ENCODE assay signal across 5 worm cellular contexts in genomic region chrV:8500348-8500747, ce11.
A peak's percentile ranks its signal among the peaks of the same experiment; 100 is the strongest.
TF ChIP-seq lines count a peak whose summit lies in the region.

No protein-coding gene starts in this region.

TF ChIP-seq in whole organism, L1 larva, 84 proteins besides CTCF, POLR2A, EP300 and RAD21 (continues in another document):
- no peak for TF ChIP-seq sptf-1 (tag; optimal IDR thresholded peaks at IDR 0.05; lab: Kevin White, UChicago)
- TF ChIP-seq pag-3 (tag; optimal IDR thresholded peaks at IDR 0.05; lab: Kevin White, UChicago; ENCODE audit: borderline replicate concordance, insufficient read depth): peak; percentile 39
- peak; percentile 97 for TF ChIP-seq nhr-47 (tag; optimal IDR thresholded peaks at IDR 0.05; lab: Kevin White, UChicago)
- TF ChIP-seq nhr-28 (tag; optimal IDR thresholded peaks at IDR 0.05; lab: Kevin White, UChicago): no peak
- TF ChIP-seq skn-1 (tag; optimal IDR thresholded peaks at IDR 0.05; lab: Kevin White, UChicago): peak; percentile 62
- peak; percentile 73 to 81 for TF ChIP-seq efl-1 (optimal IDR thresholded peaks at IDR 0.05; lab: Kevin White, UChicago)
- peak; percentile 62 to 98 for TF ChIP-seq efl-1 (GFP tag; optimal IDR thresholded peaks at IDR 0.05 in 1 of 2; lab: Kevin White, UChicago)
- peak; percentile 59 for TF ChIP-seq ama-1 (optimal IDR thresholded peaks at IDR 0.05; lab: Kevin White, UChicago)
- peak; percentile 91 for TF ChIP-seq irx-1 (tag; optimal IDR thresholded peaks at IDR 0.05; lab: Kevin White, UChicago)
- TF ChIP-seq sox-4 (tag; optimal IDR thresholded peaks at IDR 0.05; lab: Kevin White, UChicago): peak; percentile 90
- peak; percentile 33 for TF ChIP-seq blmp-1 (tag; optimal IDR thresholded peaks at IDR 0.05; lab: Kevin White, UChicago)
- no peak for TF ChIP-seq zag-1 (tag; optimal IDR thresholded peaks at IDR 0.05; lab: Kevin White, UChicago)
- TF ChIP-seq mep-1 (tag; optimal IDR thresholded peaks at IDR 0.05; lab: Kevin White, UChicago): peak; percentile 93
- peak in 1 of 2 experiments; percentile 34 for TF ChIP-seq egl-27 (tag; optimal IDR thresholded peaks at IDR 0.05; lab: Kevin White, UChicago)
- TF ChIP-seq nhr-20 (tag; optimal IDR thresholded peaks at IDR 0.05; lab: Kevin White, UChicago): peak; percentile 93
- peak; percentile 93 for TF ChIP-seq tbx-2 (tag; optimal IDR thresholded peaks at IDR 0.05; lab: Kevin White, UChicago)
- peak; percentile 96 for TF ChIP-seq snu-23 (GFP tag; optimal IDR thresholded peaks at IDR 0.05; lab: Kevin White, UChicago)
- peak; percentile 95 for TF ChIP-seq nhr-85 (tag; lab: Kevin White, UChicago)

TF ChIP-seq in whole organism, L3 larva, 47 proteins besides CTCF, POLR2A, EP300 and RAD21 (continues in another document):
- TF ChIP-seq fkh-10 (GFP tag; optimal IDR thresholded peaks at IDR 0.05; lab: Kevin White, UChicago) (no peak), unc-62 (GFP tag; optimal IDR thresholded peaks at IDR 0.05; lab: Kevin White, UChicago) (peak; percentile 90), nhr-77 (tag; optimal IDR thresholded peaks at IDR 0.05; lab: Kevin White, UChicago) (peak; percentile 88), elt-2 (tag; optimal IDR thresholded peaks at IDR 0.05; lab: Kevin White, UChicago) (peak; percentile 70), unc-39 (tag; optimal IDR thresholded peaks at IDR 0.05; lab: Kevin White, UChicago) (peak; percentile 55), fos-1 (tag; optimal IDR thresholded peaks at IDR 0.05; lab: Kevin White, UChicago) (no peak), ama-1 (optimal IDR thresholded peaks at IDR 0.05; lab: Kevin White, UChicago) (peak; percentile 51), ceh-82 (tag; optimal IDR thresholded peaks at IDR 0.05; lab: Kevin White, UChicago) (peak; percentile 91), R02D3.7 (tag; optimal IDR thresholded peaks at IDR 0.05; lab: Kevin White, UChicago) (peak; percentile 81), ceh-28 (tag; optimal IDR thresholded peaks at IDR 0.05; lab: Kevin White, UChicago) (peak; percentile 48), ceh-9 (tag; optimal IDR thresholded peaks at IDR 0.05; lab: Kevin White, UChicago) (peak; percentile 71), nhr-67 (tag; optimal IDR thresholded peaks at IDR 0.05; lab: Kevin White, UChicago) (peak; percentile 57), ztf-11 (tag; optimal IDR thresholded peaks at IDR 0.05; lab: Kevin White, UChicago) (peak; percentile 20), ceh-16 (tag; optimal IDR thresholded peaks at IDR 0.05; lab: Kevin White, UChicago) (peak; percentile 53), sea-2 (GFP tag; optimal IDR thresholded peaks at IDR 0.05; lab: Kevin White, UChicago) (peak; percentile 83), mdl-1 (tag; optimal IDR thresholded peaks at IDR 0.05; lab: Kevin White, UChicago) (no peak), jun-1 (tag; optimal IDR thresholded peaks at IDR 0.05; lab: Kevin White, UChicago) (peak; percentile 43), pqm-1 (tag; optimal IDR thresholded peaks at IDR 0.05; lab: Kevin White, UChicago) (peak; percentile 15), nhr-25 (tag; optimal IDR thresholded peaks at IDR 0.05; lab: Kevin White, UChicago) (peak; percentile 68)

TF ChIP-seq in whole organism, early embryonic, 17 proteins besides CTCF, POLR2A, EP300 and RAD21:
- peak; percentile 99 for TF ChIP-seq flt-1 (GFP tag; IDR thresholded peaks at IDR 0.05; lab: Robert Waterston, UW)
- peak; percentile 98 for TF ChIP-seq ceh-13 (GFP tag; optimal IDR thresholded peaks at IDR 0.05; lab: Kevin White, UChicago)
- TF ChIP-seq scrt-1 (GFP tag; IDR thresholded peaks at IDR 0.05; lab: Robert Waterston, UW): peak; percentile 99
- TF ChIP-seq B0310.2 (tag; optimal IDR thresholded peaks at IDR 0.05; lab: Kevin White, UChicago): peak; percentile 98
- peak; percentile 100 for TF ChIP-seq sea-1 (GFP tag; conservative IDR thresholded peaks at IDR 0.05; lab: Robert Waterston, UW)
- peak; percentile 97 for TF ChIP-seq hnd-1 (tag; optimal IDR thresholded peaks at IDR 0.05; lab: Kevin White, UChicago)
- TF ChIP-seq hmbx-1 (tag; optimal IDR thresholded peaks at IDR 0.05; lab: Kevin White, UChicago): peak; percentile 93
- TF ChIP-seq aly-1 (tag; optimal IDR thresholded peaks at IDR 0.05; lab: Kevin White, UChicago): peak; percentile 98
- TF ChIP-seq hmg-4 (GFP tag; optimal IDR thresholded peaks at IDR 0.05; lab: Kevin White, UChicago): peak; percentile 100
- TF ChIP-seq ama-1 (optimal IDR thresholded peaks at IDR 0.05; lab: Kevin White, UChicago): no peak
- peak; percentile 96 for TF ChIP-seq ets-7 (tag; optimal IDR thresholded peaks at IDR 0.05; lab: Kevin White, UChicago)
- peak; percentile 99 for TF ChIP-seq F13C5.2 (tag; optimal IDR thresholded peaks at IDR 0.05; lab: Kevin White, UChicago)
- TF ChIP-seq ceh-36 (tag; optimal IDR thresholded peaks at IDR 0.05; lab: Kevin White, UChicago): peak; percentile 98
- TF ChIP-seq tbx-37 (GFP tag; conservative IDR thresholded peaks at IDR 0.05; lab: Robert Waterston, UW): peak; percentile 99
- TF ChIP-seq tra-4 (tag; optimal IDR thresholded peaks at IDR 0.05; lab: Kevin White, UChicago): peak; percentile 96
- peak; percentile 99 for TF ChIP-seq tbx-11 (GFP tag; IDR thresholded peaks at IDR 0.05; lab: Robert Waterston, UW)
- TF ChIP-seq pes-1 (GFP tag; IDR thresholded peaks at IDR 0.05; lab: Robert Waterston, UW): peak; percentile 99

TF ChIP-seq in whole organism, midembryonic, 9 proteins besides CTCF, POLR2A, EP300 and RAD21:
- TF ChIP-seq ztf-23 (GFP tag; IDR thresholded peaks at IDR 0.05; lab: Robert Waterston, UW) (peak; percentile 99), cog-1 (tag; optimal IDR thresholded peaks at IDR 0.05; lab: Kevin White, UChicago) (peak; percentile 97), ref-1 (GFP tag; conservative IDR thresholded peaks at IDR 0.05; lab: Robert Waterston, UW) (peak; percentile 98), tab-1 (GFP tag; IDR thresholded peaks at IDR 0.05; lab: Robert Waterston, UW) (peak; percentile 100), flt-1 (GFP tag; IDR thresholded peaks at IDR 0.05; lab: Robert Waterston, UW) (peak; percentile 99), T22C8.4 (GFP tag; IDR thresholded peaks at IDR 0.05; lab: Robert Waterston, UW) (peak; percentile 98), ztf-29 (GFP tag; IDR thresholded peaks at IDR 0.05; lab: Robert Waterston, UW) (peak; percentile 99), med-1 (GFP tag; optimal IDR thresholded peaks at IDR 0.05; lab: Kevin White, UChicago; ENCODE audit: insufficient read depth) (peak; percentile 93), klf-2 (GFP tag; conservative IDR thresholded peaks at IDR 0.05; lab: Robert Waterston, UW) (peak; percentile 100)

TF ChIP-seq in whole organism, young adult, 124 proteins besides CTCF, POLR2A, EP300 and RAD21 (continues in another document):
- TF ChIP-seq ets-4 (GFP tag; optimal IDR thresholded peaks at IDR 0.05; lab: Kevin White, UChicago) (peak; percentile 100), fkh-3 (tag; optimal IDR thresholded peaks at IDR 0.05; lab: Kevin White, UChicago) (peak; percentile 100), snpc-4 (GFP tag; optimal IDR thresholded peaks at IDR 0.05; lab: Kevin White, UChicago) (peak; percentile 99), snpc-4 (tag; optimal IDR thresholded peaks at IDR 0.05; lab: Kevin White, UChicago) (peak; percentile 99 to 100 (median 100)), pha-4 (tag; optimal IDR thresholded peaks at IDR 0.05; lab: Kevin White, UChicago) (no peak), F33H1.4 (GFP tag; IDR thresholded peaks at IDR 0.05; lab: Robert Waterston, UW) (peak; percentile 77), rec-8 (tag; optimal IDR thresholded peaks at IDR 0.05; lab: Kevin White, UChicago) (peak; percentile 96 to 99), ceh-79 (tag; optimal IDR thresholded peaks at IDR 0.05; lab: Kevin White, UChicago) (peak; percentile 100), efl-1 (GFP tag; optimal IDR thresholded peaks at IDR 0.05; lab: Kevin White, UChicago) (peak; percentile 64), C06A6.2 (GFP tag; conservative IDR thresholded peaks at IDR 0.05; lab: Robert Waterston, UW) (peak; percentile 93), tbp1 (GFP tag; optimal IDR thresholded peaks at IDR 0.05; lab: Kevin White, UChicago) (peak; percentile 100), F57C9.4 (tag; optimal IDR thresholded peaks at IDR 0.05; lab: Kevin White, UChicago) (peak; percentile 99), B0261.1 (tag; optimal IDR thresholded peaks at IDR 0.05; lab: Kevin White, UChicago) (peak; percentile 99), lsy-27 (tag; optimal IDR thresholded peaks at IDR 0.05; lab: Kevin White, UChicago; ENCODE audit: borderline replicate concordance, insufficient read depth) (peak; percentile 62), F39B2.1 (GFP tag; IDR thresholded peaks at IDR 0.05; lab: Robert Waterston, UW) (peak; percentile 97), nhr-90 (tag; optimal IDR thresholded peaks at IDR 0.05; lab: Kevin White, UChicago) (peak; percentile 99), somi-1 (GFP tag; optimal IDR thresholded peaks at IDR 0.05; lab: Kevin White, UChicago) (peak; percentile 99), attf-5 (GFP tag; optimal IDR thresholded peaks at IDR 0.05; lab: Kevin White, UChicago) (peak; percentile 98), sdz-38 (tag; optimal IDR thresholded peaks at IDR 0.05; lab: Kevin White, UChicago) (peak; percentile 77), F49E8.2 (tag; optimal IDR thresholded peaks at IDR 0.05; lab: Kevin White, UChicago; ENCODE audit: insufficient read depth) (peak; percentile 72), nhr-179 (tag; optimal IDR thresholded peaks at IDR 0.05; lab: Kevin White, UChicago) (peak; percentile 90), Y79H2A.3 (GFP tag; conservative IDR thresholded peaks at IDR 0.05; lab: Robert Waterston, UW) (peak; percentile 98), F57A8.1 (GFP tag; optimal IDR thresholded peaks at IDR 0.05; lab: Kevin White, UChicago) (peak; percentile 100), mcd-1 (GFP tag; IDR thresholded peaks at IDR 0.05; lab: Robert Waterston, UW) (peak; percentile 93), ztf-22 (GFP tag; optimal IDR thresholded peaks at IDR 0.05; lab: Kevin White, UChicago) (peak; percentile 99), T26A5.8 (tag; optimal IDR thresholded peaks at IDR 0.05; lab: Kevin White, UChicago) (peak; percentile 100), lin-35 (GFP tag; optimal IDR thresholded peaks at IDR 0.05; lab: Kevin White, UChicago) (peak; percentile 48 to 93 (median 55)), nfya-2 (GFP tag; IDR thresholded peaks at IDR 0.05; lab: Robert Waterston, UW) (peak; percentile 97), ztf-3 (GFP tag; optimal IDR thresholded peaks at IDR 0.05; lab: Kevin White, UChicago) (peak; percentile 90), mxl-1 (tag; optimal IDR thresholded peaks at IDR 0.05; lab: Kevin White, UChicago) (peak; percentile 99), ccch-3 (GFP tag; optimal IDR thresholded peaks at IDR 0.05; lab: Kevin White, UChicago) (peak; percentile 98), tlf-1 (GFP tag; optimal IDR thresholded peaks at IDR 0.05; lab: Kevin White, UChicago) (peak; percentile 96), ZK185.1 (tag; optimal IDR thresholded peaks at IDR 0.05; lab: Kevin White, UChicago; ENCODE audit: poor library complexity, severe bottlenecking) (peak; percentile 97), akir-1 (GFP tag; optimal IDR thresholded peaks at IDR 0.05; lab: Kevin White, UChicago) (peak; percentile 95), aptf-3 (GFP tag; IDR thresholded peaks at IDR 0.05; lab: Robert Waterston, UW) (peak; percentile 99)

Comparison
In these comparisons a context has a peak if more than half of its experiments do, and no peak if none do; other contexts are left out.
1. Of the 8 proteins assayed by ChIP-seq in both whole organism, young adult and whole organism, L1 larva: peak only in whole organism, young adult: none; only in whole organism, L1 larva: none; in both: ama-1, dpl-1, efl-1, lin-35, nhr-90, snpc-4 and 2 more; in neither: 0.